Worm (Caenorhabditis elegans) whole organism, mixed stage, embryonic: ENCODE results near the gene sru-38.
A peak's percentile ranks its signal among the peaks of the same experiment; 100 is the strongest.

Experiments
- M03D4.4 ChIP-seq: sonication (generic microtip); optimal IDR thresholded peaks from 2 replicates; lab custom pipeline; 2017; ENCODE audit warnings: mild to moderate bottlenecking, missing genetic modification characterization, missing compliant biosample characterization
- bed-3 ChIP-seq: fragments of 200-800 bp; sonication (Bioruptor generic); optimal IDR thresholded peaks from 3 replicates; lab custom pipeline; 2018; ENCODE audit warnings: mild to moderate bottlenecking, missing genetic modification characterization, moderate library complexity, missing compliant biosample characterization
- blmp-1 ChIP-seq: fragments of 150-350 bp; optimal IDR thresholded peaks from 2 replicates; lab custom pipeline; 2014; ENCODE audit warnings: missing biosample characterization, missing genetic modification characterization
- ceh-83 ChIP-seq: fragments of 200-800 bp; sonication (Bioruptor generic); optimal IDR thresholded peaks from 2 replicates; lab custom pipeline; 2018; ENCODE audit warnings: mild to moderate bottlenecking, missing genetic modification characterization, missing compliant biosample characterization
- ces-1 ChIP-seq: fragments of 150-350 bp; optimal IDR thresholded peaks from 2 replicates; lab custom pipeline; 2014; ENCODE audit warnings: missing biosample characterization, missing genetic modification reagents, missing genetic modification characterization
- cnd-1 ChIP-seq: fragments of 200-800 bp; sonication (Bioruptor generic); optimal IDR thresholded peaks from 2 replicates; lab custom pipeline; 2018; ENCODE audit warnings: mild to moderate bottlenecking, missing genetic modification characterization, missing compliant biosample characterization
- drap-1 ChIP-seq: fragments of 200-800 bp; sonication (Bioruptor generic); optimal IDR thresholded peaks from 3 replicates; lab custom pipeline; 2018; ENCODE audit warnings: mild to moderate bottlenecking, missing genetic modification characterization, missing compliant biosample characterization
- elt-1 ChIP-seq: sonication (generic microtip); optimal IDR thresholded peaks from 2 replicates; lab custom pipeline; 2017; ENCODE audit warnings: missing genetic modification characterization, mild to moderate bottlenecking, missing compliant biosample characterization, antibody characterized with exemption, moderate library complexity, borderline replicate concordance; ENCODE audit not compliant: insufficient read depth
- flh-1 ChIP-seq: fragments of 200-800 bp; sonication (Bioruptor generic); optimal IDR thresholded peaks from 2 replicates; lab custom pipeline; 2018; ENCODE audit warnings: mild to moderate bottlenecking, missing genetic modification characterization, moderate library complexity, missing compliant biosample characterization
- ham-2 ChIP-seq: fragments of 200-800 bp; sonication (Bioruptor generic); optimal IDR thresholded peaks from 2 replicates; lab custom pipeline; 2018; ENCODE audit warnings: mild to moderate bottlenecking, missing genetic modification characterization, missing compliant biosample characterization
- hlh-1 ChIP-seq: fragments of 150-350 bp; optimal IDR thresholded peaks from 2 replicates; lab custom pipeline; 2014; ENCODE audit warnings: missing biosample characterization, missing genetic modification reagents, missing genetic modification characterization
- lin-13 ChIP-seq: fragments of 150-350 bp; optimal IDR thresholded peaks from 2 replicates; lab custom pipeline; 2014; ENCODE audit warnings: missing biosample characterization, missing genetic modification characterization
- lsy-2 ChIP-seq: fragments of 150-350 bp; optimal IDR thresholded peaks from 2 replicates; lab custom pipeline; 2014; ENCODE audit warnings: missing biosample characterization, missing genetic modification characterization
- mab-5 ChIP-seq: fragments of 150-350 bp; optimal IDR thresholded peaks from 2 replicates; lab custom pipeline; 2014; ENCODE audit warnings: missing biosample characterization, missing genetic modification characterization
- mep-1 ChIP-seq: fragments of 150-350 bp; optimal IDR thresholded peaks from 2 replicates; lab custom pipeline; 2017; ENCODE audit warnings: missing biosample characterization, missing genetic modification reagents, missing genetic modification characterization, inconsistent platforms
- mls-2 ChIP-seq: sonication (generic microtip); optimal IDR thresholded peaks from 2 replicates; lab custom pipeline; 2016; ENCODE audit warnings: mild to moderate bottlenecking, missing genetic modification characterization, moderate library complexity, missing compliant biosample characterization
- nhr-12 ChIP-seq: fragments of 150-350 bp; optimal IDR thresholded peaks from 2 replicates; lab custom pipeline; 2014; ENCODE audit warnings: missing biosample characterization, missing genetic modification characterization
- nhr-28 ChIP-seq: fragments of 150-350 bp; optimal IDR thresholded peaks from 2 replicates; lab custom pipeline; 2014; ENCODE audit warnings: missing biosample characterization, missing genetic modification characterization
- nhr-76 ChIP-seq: sonication (generic microtip); optimal IDR thresholded peaks from 2 replicates; lab custom pipeline; 2017; ENCODE audit warnings: missing biosample characterization, missing genetic modification characterization
- pha-4 ChIP-seq: fragments of 150-350 bp; optimal IDR thresholded peaks from 2 replicates; lab custom pipeline; 2018; ENCODE audit warnings: missing biosample characterization, missing genetic modification reagents, missing genetic modification characterization
- snpc-4 ChIP-seq: fragments of 150-350 bp; optimal IDR thresholded peaks from 2 replicates; lab custom pipeline; 2014; ENCODE audit warnings: missing biosample characterization, missing genetic modification characterization
- tbx-8 ChIP-seq: fragments of 200-800 bp; sonication (Bioruptor generic); optimal IDR thresholded peaks from 2 replicates; lab custom pipeline; 2018; ENCODE audit warnings: mild to moderate bottlenecking, missing genetic modification characterization, moderate library complexity, missing compliant biosample characterization
- unc-120 ChIP-seq: sonication (generic microtip); optimal IDR thresholded peaks from 2 replicates; lab custom pipeline; 2017; ENCODE audit warnings: missing genetic modification characterization, missing compliant biosample characterization; ENCODE audit not compliant: poor library complexity, severe bottlenecking
- unc-39 ChIP-seq: fragments of 150-350 bp; optimal IDR thresholded peaks from 2 replicates; lab custom pipeline; 2014; ENCODE audit warnings: missing biosample characterization, missing genetic modification characterization
- unc-62 ChIP-seq: fragments of 150-350 bp; optimal IDR thresholded peaks from 2 replicates; lab custom pipeline; 2014; ENCODE audit warnings: missing biosample characterization, missing genetic modification reagents, missing genetic modification characterization
- zip-8 ChIP-seq: fragments of 150-350 bp; optimal IDR thresholded peaks from 2 replicates; lab custom pipeline; 2014; ENCODE audit warnings: missing biosample characterization, missing genetic modification characterization
- ztf-11 ChIP-seq: fragments of 150-350 bp; optimal IDR thresholded peaks from 2 replicates; lab custom pipeline; 2014; ENCODE audit warnings: missing biosample characterization, missing genetic modification characterization

The sru-38 gene

DNA sequence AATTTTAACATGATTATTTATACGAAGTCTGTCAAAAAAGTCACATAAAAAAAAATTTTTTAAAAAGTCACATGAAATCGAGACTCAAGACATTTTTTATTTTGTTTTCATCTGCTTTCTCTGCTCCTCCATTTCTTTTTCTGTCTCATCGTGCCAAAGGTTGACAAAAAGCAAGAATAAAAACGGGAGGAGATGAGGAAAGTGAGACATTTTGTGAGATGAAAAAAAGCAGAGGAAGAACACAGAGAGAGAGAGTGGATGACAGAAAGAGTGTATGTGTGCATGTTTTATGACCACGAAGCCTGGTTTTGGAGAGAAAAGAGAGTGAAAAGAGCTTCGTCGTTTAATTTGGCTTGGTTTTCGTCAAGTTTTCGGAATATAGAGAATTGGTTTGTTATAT, 18.0 kb upstream of the sru-38 start:
- no peak for TF ChIP-seq ham-2 (GFP tag; lab: Kevin White, UChicago)

DNA sequence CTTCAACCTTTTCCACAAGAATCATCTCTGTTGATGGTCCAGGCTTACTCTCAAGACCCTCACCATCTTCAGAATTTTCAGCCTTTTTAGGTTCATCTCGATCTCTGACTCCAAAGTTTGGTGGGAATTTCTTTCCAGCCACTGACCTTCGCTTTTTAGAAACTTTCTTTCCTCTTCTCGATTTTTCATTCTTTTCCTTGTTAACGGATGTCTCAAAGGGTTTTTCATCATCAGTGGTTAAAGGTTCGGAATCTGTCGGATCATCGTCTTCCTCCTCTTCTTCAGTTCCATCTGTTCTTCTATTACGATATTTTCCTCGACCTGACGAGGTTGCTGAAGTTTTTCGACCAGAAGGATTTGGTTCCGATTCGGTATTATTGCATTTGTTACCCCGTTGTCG, 12.7 kb upstream of the sru-38 start:
- TF ChIP-seq snpc-4 (tag; lab: Kevin White, UChicago) (no peak), unc-120 (tag; lab: Kevin White, UChicago) (no peak), hlh-1 (tag; lab: Kevin White, UChicago) (no peak)
- TF ChIP-seq, all 35 proteins: peak for 0

DNA sequence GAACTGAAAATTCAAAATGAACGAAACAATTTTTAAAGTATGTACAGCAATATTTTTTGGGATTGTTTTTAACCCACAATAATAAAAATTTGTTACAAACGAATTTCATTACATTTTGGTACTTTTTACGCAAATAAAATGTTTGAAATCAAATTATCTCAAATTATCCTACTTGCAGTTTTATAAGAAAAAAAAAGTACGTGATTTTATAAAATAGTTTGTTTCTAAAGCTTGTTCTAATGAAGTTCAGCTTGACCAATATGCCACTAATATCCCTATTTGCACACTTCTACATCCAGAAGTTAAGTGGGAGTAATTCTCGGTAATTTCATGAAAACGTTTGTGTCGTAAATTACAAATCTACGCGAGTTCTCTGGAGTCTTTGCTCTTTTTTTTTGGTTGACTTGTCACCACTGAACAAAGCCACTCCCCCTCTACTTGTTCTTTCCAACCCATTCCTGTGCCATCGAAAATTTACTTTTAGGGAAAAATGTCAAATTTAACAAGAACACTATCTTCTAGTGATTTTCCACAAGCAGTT, 7.6 kb upstream of the sru-38 start, which contains the start of gene sru-8:
Gene sru-8 (plus strand): TSS at position 491 of the 541 bp plus-strand sequence.
- TF ChIP-seq ceh-83 (no peak), pha-4 (no peak), unc-120 (tag; lab: Kevin White, UChicago) (no peak)

DNA sequence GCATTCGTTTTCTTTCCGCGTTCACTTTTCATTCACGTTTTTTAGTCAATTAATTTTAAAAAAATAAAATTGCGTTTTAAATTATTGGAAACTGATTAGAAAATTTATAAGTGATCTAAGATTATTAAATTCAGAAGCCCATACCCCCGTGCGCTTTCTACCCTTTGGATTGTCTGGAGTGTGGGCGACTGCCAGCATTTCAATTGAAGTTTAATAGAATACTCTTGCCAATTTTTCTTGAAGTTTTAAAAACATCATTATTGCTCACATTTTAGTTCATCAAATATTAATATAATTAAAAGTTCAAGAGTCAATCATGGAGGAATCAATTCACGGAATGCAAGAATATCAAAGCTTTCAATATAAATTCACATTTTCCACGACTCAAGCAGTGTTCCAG, 5.5 kb upstream of the sru-38 start, which contains the start of gene sru-36:
Gene sru-36 (plus strand): TSS at position 301 of the 400 bp plus-strand sequence.
- no peak for TF ChIP-seq ceh-83
- no peak for TF ChIP-seq unc-39 (tag; lab: Kevin White, UChicago)
- no peak for TF ChIP-seq nhr-28 (tag; lab: Kevin White, UChicago)
- no peak for TF ChIP-seq ham-2 (GFP tag; lab: Kevin White, UChicago)
- TF ChIP-seq mep-1 (tag; lab: Kevin White, UChicago), result no peak
- no peak for TF ChIP-seq tbx-8 (GFP tag; lab: Kevin White, UChicago)
- no peak for TF ChIP-seq nhr-76 (tag; lab: Kevin White, UChicago)
- TF ChIP-seq unc-120 (tag; lab: Kevin White, UChicago), result no peak

DNA sequence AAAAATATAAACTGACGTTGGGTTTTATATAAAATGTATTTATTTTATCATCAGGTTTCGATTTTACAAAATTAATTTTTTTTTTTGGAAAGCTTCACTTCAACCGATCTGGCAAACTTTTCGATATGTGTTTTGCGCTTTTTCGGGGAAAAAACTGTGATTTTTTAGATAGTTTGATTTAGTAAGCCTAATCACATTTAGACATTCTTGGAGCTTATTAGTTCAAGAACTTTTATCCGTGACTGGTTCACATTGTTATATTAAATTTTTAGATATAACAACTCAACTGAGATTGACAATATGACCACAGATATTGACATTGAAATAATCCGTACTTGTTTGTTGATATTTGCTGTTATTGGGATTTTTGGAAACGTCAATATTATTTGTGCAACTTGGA, 1.8 kb upstream of the sru-38 start, which contains the start of gene srsx-21:
Gene srsx-21 (plus strand): TSS at position 301 of the 400 bp plus-strand sequence.
- TF ChIP-seq ztf-11 (tag; lab: Kevin White, UChicago) (no peak), lin-13 (no peak), unc-62 (GFP tag; lab: Kevin White, UChicago) (no peak), M03D4.4 (tag; lab: Kevin White, UChicago) (no peak), pha-4 (no peak), mab-5 (tag; lab: Kevin White, UChicago) (no peak), lsy-2 (no peak), cnd-1 (no peak), bed-3 (no peak), nhr-76 (tag; lab: Kevin White, UChicago) (no peak), unc-120 (tag; lab: Kevin White, UChicago) (no peak), ces-1 (no peak), hlh-1 (tag; lab: Kevin White, UChicago) (no peak), flh-1 (GFP tag; lab: Kevin White, UChicago) (no peak), mep-1 (tag; lab: Kevin White, UChicago) (no peak), ham-2 (GFP tag; lab: Kevin White, UChicago) (no peak), nhr-12 (no peak), snpc-4 (tag; lab: Kevin White, UChicago) (no peak), blmp-1 (tag; lab: Kevin White, UChicago) (no peak)

DNA sequence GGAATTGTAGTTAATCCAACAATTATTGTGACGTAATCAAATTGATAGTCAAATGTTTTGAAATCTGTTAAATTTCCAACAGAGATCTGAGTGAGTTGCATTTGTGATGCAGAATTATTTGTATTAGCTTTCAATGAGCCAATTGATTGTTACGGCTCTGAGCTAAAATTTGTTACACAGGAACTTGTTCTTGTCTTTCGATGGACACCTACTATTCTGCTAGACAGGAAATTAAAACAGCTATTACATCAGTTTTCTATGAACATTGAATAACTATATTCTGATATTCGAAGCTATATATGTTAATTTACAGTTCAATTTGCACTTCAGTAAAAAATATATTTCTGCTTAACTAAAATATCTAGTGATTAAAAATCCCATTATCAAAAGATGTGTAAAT, 1.9 kb downstream of the sru-38 start, which contains the start of gene sru-40:
Gene sru-40 (minus strand): TSS at position 101 of the 400 bp plus-strand sequence.
- TF ChIP-seq zip-8 (tag; lab: Kevin White, UChicago) (peak; percentile 46), M03D4.4 (tag; lab: Kevin White, UChicago) (no peak)

DNA sequence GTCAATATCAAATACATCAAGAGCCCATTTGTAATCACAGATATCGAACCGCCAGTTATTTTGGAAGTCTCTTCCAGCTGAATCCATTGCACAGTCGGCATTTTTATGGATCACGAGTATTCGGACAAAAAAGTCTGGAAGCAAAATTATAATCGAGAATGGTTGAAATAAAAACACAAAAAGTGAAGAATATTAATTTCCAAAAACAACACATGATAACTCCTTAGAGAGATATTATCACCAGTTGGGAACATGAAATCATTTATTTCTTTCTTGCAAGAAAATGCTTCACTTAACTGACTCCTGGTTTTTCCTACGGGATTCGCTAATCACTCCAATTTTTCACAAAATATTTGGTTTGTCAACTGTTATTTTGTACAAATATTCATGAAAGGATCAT, 11.7 kb downstream of the sru-38 start, which contains the start of gene str-2:
Gene str-2 (minus strand): TSS at position 101 of the 400 bp plus-strand sequence.
- no peak for TF ChIP-seq ceh-83
- TF ChIP-seq nhr-76 (tag; lab: Kevin White, UChicago), result no peak
- TF ChIP-seq lsy-2, result no peak

DNA sequence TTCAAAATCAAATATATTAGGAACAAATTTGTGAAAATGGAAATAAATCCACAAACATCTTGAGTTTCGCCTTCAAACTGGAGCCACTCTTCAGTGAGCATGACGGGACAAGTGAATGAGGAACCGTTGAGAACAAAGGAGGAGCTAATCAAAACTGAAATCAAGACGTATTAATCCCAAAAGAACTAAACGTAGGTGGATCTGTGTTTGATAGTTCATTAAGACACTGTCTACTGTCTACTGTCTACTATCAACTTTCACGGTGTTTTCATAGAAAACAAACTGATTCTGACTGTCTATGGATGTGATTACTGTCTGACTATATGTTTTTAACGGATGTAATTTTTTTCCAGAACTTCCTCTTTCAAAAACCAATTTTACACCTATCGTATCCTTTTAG, 14.1 kb downstream of the sru-38 start, which contains the start of gene str-193:
Gene str-193 (minus strand): TSS at position 101 of the 400 bp plus-strand sequence.
- TF ChIP-seq nhr-76 (tag; lab: Kevin White, UChicago), result no peak
- TF ChIP-seq nhr-12, result no peak
- TF ChIP-seq drap-1, result no peak
- no peak for TF ChIP-seq unc-62 (GFP tag; lab: Kevin White, UChicago)
- TF ChIP-seq mep-1 (tag; lab: Kevin White, UChicago), result no peak
- TF ChIP-seq tbx-8 (GFP tag; lab: Kevin White, UChicago), result no peak
- no peak for TF ChIP-seq ztf-11 (tag; lab: Kevin White, UChicago)
- TF ChIP-seq elt-1 (tag; lab: Kevin White, UChicago), result no peak
- no peak for TF ChIP-seq flh-1 (GFP tag; lab: Kevin White, UChicago)
- no peak for TF ChIP-seq blmp-1 (tag; lab: Kevin White, UChicago)
- no peak for TF ChIP-seq mls-2
- TF ChIP-seq bed-3, result no peak
- no peak for TF ChIP-seq unc-39 (tag; lab: Kevin White, UChicago)
- TF ChIP-seq nhr-28 (tag; lab: Kevin White, UChicago), result no peak
